Worm (Caenorhabditis elegans): Measurements from ENCODE around the gene F13A2.4.

DNA sequence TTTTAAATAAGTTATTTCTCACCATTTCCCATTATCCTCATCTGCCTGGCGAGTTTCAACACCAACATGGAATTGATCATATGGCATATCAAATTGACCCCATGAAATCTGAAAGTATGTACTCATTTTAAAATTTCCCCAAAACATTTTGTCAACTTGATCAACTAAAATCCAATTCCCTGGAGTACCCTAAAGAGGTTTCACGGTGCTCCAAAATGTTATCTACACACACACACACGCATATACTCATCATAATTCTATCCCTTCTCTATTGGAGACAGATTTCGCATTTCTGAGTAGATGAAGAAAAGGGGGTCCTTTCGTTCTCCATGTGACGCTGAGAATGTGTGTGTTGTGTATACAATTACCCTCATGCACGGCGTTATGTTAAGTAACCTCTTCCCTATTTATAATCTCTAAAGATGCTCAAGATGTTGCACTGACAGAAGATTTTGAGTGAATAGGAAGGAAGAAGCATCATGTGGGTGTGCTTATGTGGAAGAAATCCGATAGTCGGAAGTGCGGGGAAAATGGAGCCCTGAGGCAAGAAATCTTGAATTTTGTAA, 43.9 kb downstream of the F13A2.4 start:
- TF ChIP-seq klf-2 (GFP tag; conservative IDR thresholded peaks at IDR 0.05) (no peak), med-1 (GFP tag; optimal IDR thresholded peaks at IDR 0.05; ENCODE audit: insufficient read depth) (no peak), cog-1 (tag; optimal IDR thresholded peaks at IDR 0.05) (no peak), ref-1 (GFP tag; conservative IDR thresholded peaks at IDR 0.05) (no peak)

Data from whole organism, midembryonic.